Fruit fly (Drosophila melanogaster): ENCODE measurements around the gene Polr2D.

Polr2D gene

dm6 chr3R:18296737-18297136 lies 41.5 kb upstream of the Polr2D start:
- no peak for TF ChIP-seq CG7045 (GFP tag; optimal IDR thresholded peaks at IDR 0.05)
- TF ChIP-seq Crg-1 (GFP tag; optimal IDR thresholded peaks at IDR 0.05) = no peak
- TF ChIP-seq CG12768 (GFP tag; optimal IDR thresholded peaks at IDR 0.05) = peak; percentile 19
- TF ChIP-seq tj (GFP tag; optimal IDR thresholded peaks at IDR 0.05) = peak; percentile 62

dm6 chr3R:18296084-18296483 lies 40.8 kb upstream of the Polr2D start:
- no peak for TF ChIP-seq Crg-1 (GFP tag; optimal IDR thresholded peaks at IDR 0.05)
- TF ChIP-seq Hr96 (GFP tag; optimal IDR thresholded peaks at IDR 0.05) = no peak
- TF ChIP-seq kay (GFP tag; ENCODE audit: borderline replicate concordance) = no peak

dm6 chr3R:18295262-18295944 lies 40.1 kb upstream of the Polr2D start:
- TF ChIP-seq CG7101 (tag; optimal IDR thresholded peaks at IDR 0.05) (no peak), kay (GFP tag; ENCODE audit: borderline replicate concordance) (peak; percentile 77)

dm6 chr3R:18294488-18294887 lies 39.2 kb upstream of the Polr2D start:
- no peak for TF ChIP-seq CG1620 (GFP tag; optimal IDR thresholded peaks at IDR 0.05)
- no peak for TF ChIP-seq CG33017 (tag; optimal IDR thresholded peaks at IDR 0.05)
- no peak for TF ChIP-seq cic (GFP tag; optimal IDR thresholded peaks at IDR 0.05)
- TF ChIP-seq CG7045 (GFP tag; optimal IDR thresholded peaks at IDR 0.05) = no peak
- TF ChIP-seq bab1 (GFP tag; optimal IDR thresholded peaks at IDR 0.05) = no peak
- TF ChIP-seq pad (GFP tag; optimal IDR thresholded peaks at IDR 0.05) = no peak
- TF ChIP-seq toe (GFP tag; optimal IDR thresholded peaks at IDR 0.05) = no peak
- no peak for TF ChIP-seq Hr96 (GFP tag; optimal IDR thresholded peaks at IDR 0.05)
- TF ChIP-seq CG5204 (GFP tag; optimal IDR thresholded peaks at IDR 0.05) = no peak
- TF ChIP-seq CG7101 (tag; optimal IDR thresholded peaks at IDR 0.05) = no peak
- TF ChIP-seq Crg-1 (GFP tag; optimal IDR thresholded peaks at IDR 0.05) = no peak
- TF ChIP-seq Clk (GFP tag; optimal IDR thresholded peaks at IDR 0.05) = no peak
- TF ChIP-seq CG11617 (GFP tag; optimal IDR thresholded peaks at IDR 0.05) = no peak
- TF ChIP-seq tj (GFP tag; optimal IDR thresholded peaks at IDR 0.05) = no peak
- no peak for TF ChIP-seq cnc (optimal IDR thresholded peaks at IDR 0.05)
- no peak for TF ChIP-seq Mnt (GFP tag; optimal IDR thresholded peaks at IDR 0.05)
- TF ChIP-seq CG14711 (tag; optimal IDR thresholded peaks at IDR 0.05) = no peak
- TF ChIP-seq CG12768 (GFP tag; optimal IDR thresholded peaks at IDR 0.05) = no peak
- no peak for TF ChIP-seq kay (GFP tag; ENCODE audit: borderline replicate concordance)

- TF ChIP-seq Mnt (GFP tag; optimal IDR thresholded peaks at IDR 0.05) = peak; percentile 30
- TF ChIP-seq CG7101 (tag; optimal IDR thresholded peaks at IDR 0.05) = no peak
- TF ChIP-seq CG1620 (GFP tag; optimal IDR thresholded peaks at IDR 0.05) = no peak
Measured at dm6 chr3R:18292371-18292770, 37.1 kb upstream of the Polr2D start.

- TF ChIP-seq cic (GFP tag; optimal IDR thresholded peaks at IDR 0.05) (peak; percentile 48), CG7045 (GFP tag; optimal IDR thresholded peaks at IDR 0.05) (no peak)
Measured at dm6 chr3R:18291831-18292230, 36.5 kb upstream of the Polr2D start.

dm6 chr3R:18288677-18289076 lies 33.4 kb upstream of the Polr2D start, which contains the start of gene CG7131:
Gene CG7131 (minus strand): TSS chr3R:18288777.
- TF ChIP-seq ovo (GFP tag; optimal IDR thresholded peaks at IDR 0.05) (no peak), tj (GFP tag; optimal IDR thresholded peaks at IDR 0.05) (no peak), CG1620 (GFP tag; optimal IDR thresholded peaks at IDR 0.05) (no peak), pad (GFP tag; optimal IDR thresholded peaks at IDR 0.05) (no peak), CG14711 (tag; optimal IDR thresholded peaks at IDR 0.05) (no peak), toe (GFP tag; optimal IDR thresholded peaks at IDR 0.05) (no peak), cic (GFP tag; optimal IDR thresholded peaks at IDR 0.05) (no peak), CG33017 (tag; optimal IDR thresholded peaks at IDR 0.05) (no peak), cnc (optimal IDR thresholded peaks at IDR 0.05) (no peak), Mnt (GFP tag; optimal IDR thresholded peaks at IDR 0.05) (no peak), Hr96 (GFP tag; optimal IDR thresholded peaks at IDR 0.05) (no peak), Clk (GFP tag; optimal IDR thresholded peaks at IDR 0.05) (no peak), kay (GFP tag; ENCODE audit: borderline replicate concordance) (no peak), CG5204 (GFP tag; optimal IDR thresholded peaks at IDR 0.05) (no peak), bab1 (GFP tag; optimal IDR thresholded peaks at IDR 0.05) (no peak), CG12768 (GFP tag; optimal IDR thresholded peaks at IDR 0.05) (no peak), CG7045 (GFP tag; optimal IDR thresholded peaks at IDR 0.05) (no peak), CG11617 (GFP tag; optimal IDR thresholded peaks at IDR 0.05) (no peak), CG7101 (tag; optimal IDR thresholded peaks at IDR 0.05) (no peak)

- TF ChIP-seq Mnt (GFP tag; optimal IDR thresholded peaks at IDR 0.05) = peak; percentile 97
- TF ChIP-seq Clk (GFP tag; optimal IDR thresholded peaks at IDR 0.05) = no peak
- peak; percentile 11 for TF ChIP-seq bab1 (GFP tag; optimal IDR thresholded peaks at IDR 0.05)
Measured at dm6 chr3R:18283441-18283840, 28.2 kb upstream of the Polr2D start, which contains the start of the genes CG14312 and CG8064. Gene CG14312 (minus strand): TSS chr3R:18283528. Gene CG8064 (plus strand): TSS chr3R:18283660.

Measured in whole organism, adult.